Fruit fly (Drosophila melanogaster) whole organism, embryonic: ENCODE results near the gene CG44838.
A peak's percentile ranks its signal among the peaks of the same experiment; 100 is the strongest.

Source experiments
- Adf1 ChIP-seq: fragments of 200-800 bp; sonication (Bioruptor generic); IDR thresholded peaks from 2 replicates; pipeline ENCODE4 v1.3.6; 2022; ENCODE audit warnings: missing biosample characterization, missing genetic modification characterization
- CG10431 ChIP-seq: fragments of 200-800 bp; sonication (Bioruptor generic); optimal IDR thresholded peaks from 3 replicates; lab custom pipeline; 2018; ENCODE audit warnings: missing biosample characterization, mild to moderate bottlenecking, missing genetic modification characterization
- CG12942 ChIP-seq: fragments of 200-800 bp; sonication (Bioruptor generic); optimal IDR thresholded peaks from 3 replicates; lab custom pipeline; 2016; ENCODE audit warnings: missing biosample characterization, missing genetic modification characterization
- CG15601 ChIP-seq: fragments of 200-800 bp; sonication (Bioruptor generic); optimal IDR thresholded peaks from 3 replicates; lab custom pipeline; 2019; ENCODE audit warnings: missing biosample characterization, mild to moderate bottlenecking, missing genetic modification characterization, moderate library complexity
- CG16779 ChIP-seq: fragments of 200-800 bp; sonication (Bioruptor generic); IDR thresholded peaks from 2 replicates; pipeline ENCODE4 v1.3.6; 2022; ENCODE audit warnings: missing biosample characterization, missing genetic modification characterization
- CG18476 ChIP-seq: fragments of 200-800 bp; sonication (Bioruptor generic); optimal IDR thresholded peaks from 2 replicates; lab custom pipeline; 2016; ENCODE audit warnings: missing biosample characterization, mild to moderate bottlenecking, missing genetic modification characterization
- CG18619 ChIP-seq: fragments of 200-800 bp; sonication (Bioruptor generic); optimal IDR thresholded peaks from 3 replicates; lab custom pipeline; 2017; ENCODE audit warnings: missing biosample characterization, mild to moderate bottlenecking, missing genetic modification characterization
- CG3163 ChIP-seq: fragments of 200-800 bp; sonication (Bioruptor generic); optimal IDR thresholded peaks from 3 replicates; lab custom pipeline; 2016; ENCODE audit warnings: missing biosample characterization, missing genetic modification characterization
- CG32767 ChIP-seq: fragments of 200-800 bp; sonication (Bioruptor generic); IDR thresholded peaks from 2 replicates; pipeline ENCODE4 v1.3.6; 2022; ENCODE audit warnings: missing biosample characterization, missing genetic modification characterization
- CG33557 ChIP-seq: fragments of 200-800 bp; sonication (Bioruptor generic); optimal IDR thresholded peaks from 2 replicates; lab custom pipeline; 2019; ENCODE audit warnings: missing biosample characterization, mild to moderate bottlenecking, missing genetic modification characterization, moderate library complexity
- CG3995 ChIP-seq: fragments of 200-800 bp; sonication (Bioruptor generic); optimal IDR thresholded peaks from 3 replicates; lab custom pipeline; 2016; ENCODE audit warnings: missing biosample characterization, missing genetic modification characterization
- CG42726 ChIP-seq: fragments of 200-800 bp; sonication (Bioruptor generic); IDR thresholded peaks from 2 replicates; pipeline ENCODE4 v1.3.6; 2022; ENCODE audit warnings: missing biosample characterization, missing genetic modification characterization; ENCODE audit not compliant: partially characterized antibody
- CG4328 ChIP-seq: fragments of 200-800 bp; sonication (Bioruptor generic); optimal IDR thresholded peaks from 3 replicates; lab custom pipeline; 2017; ENCODE audit warnings: missing biosample characterization, missing genetic modification reagents, missing genetic modification characterization
- CG4360 ChIP-seq: fragments of 200-800 bp; sonication (Bioruptor generic); IDR thresholded peaks from 2 replicates; pipeline ENCODE4 v1.3.6; 2022; ENCODE audit warnings: missing biosample characterization, missing genetic modification characterization
- CG5245 ChIP-seq: fragments of 200-800 bp; sonication (Bioruptor generic); optimal IDR thresholded peaks from 3 replicates; lab custom pipeline; 2016; ENCODE audit warnings: missing biosample characterization, missing genetic modification characterization
- CG7271 ChIP-seq: fragments of 200-800 bp; sonication (Bioruptor generic); optimal IDR thresholded peaks from 2 replicates; lab custom pipeline; 2018; ENCODE audit warnings: missing biosample characterization, mild to moderate bottlenecking, missing genetic modification characterization, moderate library complexity
- CG8281 ChIP-seq: fragments of 200-800 bp; sonication (Bioruptor generic); optimal IDR thresholded peaks from 2 replicates; lab custom pipeline; 2018; ENCODE audit warnings: missing biosample characterization, mild to moderate bottlenecking, missing genetic modification characterization, moderate library complexity
- CG8478 ChIP-seq: fragments of >200 bp; optimal IDR thresholded peaks from 2 replicates; lab custom pipeline; 2018
- CrebB ChIP-seq: fragments of 200-800 bp; sonication (Bioruptor generic); optimal IDR thresholded peaks from 3 replicates; lab custom pipeline; 2018; ENCODE audit warnings: missing biosample characterization, mild to moderate bottlenecking, missing genetic modification characterization
- Dbx ChIP-seq: fragments of 200-800 bp; sonication (Bioruptor generic); IDR thresholded peaks from 3 replicates; pipeline ENCODE4 v1.3.6; 2022; ENCODE audit warnings: missing biosample characterization, missing genetic modification characterization
- Deaf1 ChIP-seq: fragments of 200-800 bp; optimal IDR thresholded peaks from 3 replicates; lab custom pipeline; 2019; ENCODE audit warnings: missing biosample characterization, mild to moderate bottlenecking, missing genetic modification characterization, moderate library complexity
- Elba2 ChIP-seq: fragments of 200-800 bp; sonication (Bioruptor generic); optimal IDR thresholded peaks from 3 replicates; lab custom pipeline; 2016; ENCODE audit warnings: missing biosample characterization, missing genetic modification characterization
- Hand ChIP-seq: fragments of 200-800 bp; sonication (Bioruptor generic); optimal IDR thresholded peaks from 2 replicates; lab custom pipeline; 2017; ENCODE audit warnings: mild to moderate bottlenecking, missing biosample characterization, missing genetic modification reagents, missing genetic modification characterization
- Kr ChIP-seq: fragments of 200-800 bp; sonication (Bioruptor generic); optimal IDR thresholded peaks from 2 replicates; lab custom pipeline; 2017; ENCODE audit warnings: missing biosample characterization, mild to moderate bottlenecking, missing genetic modification characterization
- Pdp1 ChIP-seq, 2 experiments: fragments of 200-800 bp; sonication (Bioruptor generic); optimal IDR thresholded peaks; 3 replicates each; lab custom pipeline; 2016; ENCODE audit warnings: missing biosample characterization in 2 of 2, missing genetic modification characterization in 2 of 2, mild to moderate bottlenecking in 1 of 2, moderate library complexity in 1 of 2
- abd-A ChIP-seq: fragments of 200-800 bp; sonication (Bioruptor generic); optimal IDR thresholded peaks from 3 replicates; lab custom pipeline; 2019; ENCODE audit warnings: missing biosample characterization, mild to moderate bottlenecking, missing genetic modification characterization, moderate library complexity
- bbx ChIP-seq: fragments of 200-800 bp; sonication (Bioruptor generic); IDR thresholded peaks from 2 replicates; pipeline ENCODE4 v1.3.6; 2022; ENCODE audit warnings: missing biosample characterization, missing genetic modification characterization; ENCODE audit not compliant: partially characterized antibody
- bcd ChIP-seq: fragments of 200-800 bp; sonication (Bioruptor generic); optimal IDR thresholded peaks from 2 replicates; lab custom pipeline; 2017; ENCODE audit warnings: missing biosample characterization, mild to moderate bottlenecking, missing genetic modification characterization
- bsh ChIP-seq, 2 experiments: fragments of 200-800 bp; sonication (Bioruptor generic); optimal IDR thresholded peaks; 2 replicates each; lab custom pipeline; 2017 to 2018; ENCODE audit warnings: mild to moderate bottlenecking in 2 of 2, missing biosample characterization in 2 of 2, missing genetic modification characterization in 2 of 2, moderate library complexity in 1 of 2
- cg ChIP-seq: fragments of 200-800 bp; sonication (Bioruptor generic); optimal IDR thresholded peaks from 3 replicates; lab custom pipeline; 2019; ENCODE audit warnings: missing biosample characterization, mild to moderate bottlenecking, missing genetic modification characterization, moderate library complexity
- chif ChIP-seq, 2 experiments: fragments of 200-800 bp; sonication (Bioruptor generic); optimal IDR thresholded peaks; 3 replicates each; lab custom pipeline; 2016; ENCODE audit warnings: missing biosample characterization in 2 of 2, missing genetic modification characterization in 2 of 2
- chinmo ChIP-seq: fragments of 200-800 bp; sonication (Bioruptor generic); IDR thresholded peaks from 4 replicates; pipeline ENCODE4 v1.3.6; 2022; ENCODE audit warnings: missing biosample characterization, missing genetic modification characterization; ENCODE audit not compliant: partially characterized antibody
- chn ChIP-seq: fragments of 200-800 bp; sonication (Bioruptor generic); optimal IDR thresholded peaks from 2 replicates; lab custom pipeline; 2016; ENCODE audit warnings: missing biosample characterization, missing genetic modification characterization
- crol ChIP-seq: fragments of 200-800 bp; sonication (Bioruptor generic); IDR thresholded peaks from 2 replicates; pipeline ENCODE4 v1.3.6; 2022; ENCODE audit warnings: missing biosample characterization, missing genetic modification characterization
- exex ChIP-seq: fragments of 200-800 bp; sonication (Bioruptor generic); optimal IDR thresholded peaks from 4 replicates; lab custom pipeline; 2018; ENCODE audit warnings: missing biosample characterization, mild to moderate bottlenecking, missing genetic modification characterization, moderate library complexity
- kni ChIP-seq: fragments of 200-800 bp; sonication (Bioruptor generic); optimal IDR thresholded peaks from 3 replicates; lab custom pipeline; 2017; ENCODE audit warnings: mild to moderate bottlenecking, missing biosample characterization, missing genetic modification reagents, missing genetic modification characterization
- lab ChIP-seq: fragments of 200-800 bp; sonication (Bioruptor generic); optimal IDR thresholded peaks from 3 replicates; lab custom pipeline; 2017; ENCODE audit warnings: missing biosample characterization, missing genetic modification characterization, mild to moderate bottlenecking, moderate library complexity, missing genetic modification reagents
- mam ChIP-seq: fragments of 200-800 bp; sonication (Bioruptor generic); optimal IDR thresholded peaks from 3 replicates; lab custom pipeline; 2016; ENCODE audit warnings: missing biosample characterization, missing genetic modification characterization
- nom ChIP-seq: fragments of 200-800 bp; sonication (Bioruptor generic); optimal IDR thresholded peaks from 2 replicates; lab custom pipeline; 2017; ENCODE audit warnings: missing biosample characterization, missing genetic modification characterization, mild to moderate bottlenecking, moderate library complexity, missing genetic modification reagents
- oc ChIP-seq: fragments of 200-800 bp; sonication (Bioruptor generic); optimal IDR thresholded peaks from 2 replicates; lab custom pipeline; 2018; ENCODE audit warnings: missing biosample characterization, mild to moderate bottlenecking, missing genetic modification characterization, moderate library complexity
- onecut ChIP-seq: fragments of 200-800 bp; sonication (Bioruptor generic); IDR thresholded peaks from 2 replicates; pipeline ENCODE4 v1.3.6; 2022; ENCODE audit warnings: missing biosample characterization, missing genetic modification characterization
- pros ChIP-seq: fragments of 200-800 bp; sonication (Bioruptor generic); optimal IDR thresholded peaks from 3 replicates; lab custom pipeline; 2019; ENCODE audit warnings: missing biosample characterization, mild to moderate bottlenecking, missing genetic modification characterization, moderate library complexity
- row ChIP-seq: fragments of 200-800 bp; sonication (Bioruptor generic); IDR thresholded peaks from 3 replicates; pipeline ENCODE4 v1.3.6; 2022; ENCODE audit warnings: missing biosample characterization, missing genetic modification characterization
- sd ChIP-seq: fragments of 200-800 bp; sonication (Bioruptor generic); optimal IDR thresholded peaks from 3 replicates; lab custom pipeline; 2018; ENCODE audit warnings: missing biosample characterization, mild to moderate bottlenecking, missing genetic modification characterization, moderate library complexity
- sens ChIP-seq: fragments of 200-800 bp; sonication (Bioruptor generic); peaks from one replicate; lab custom pipeline; 2016; ENCODE audit warnings: missing biosample characterization, missing genetic modification characterization
- sug ChIP-seq: fragments of 200-800 bp; optimal IDR thresholded peaks from 2 replicates; lab custom pipeline; 2019; ENCODE audit warnings: missing biosample characterization, mild to moderate bottlenecking, missing genetic modification characterization, moderate library complexity
- z ChIP-seq: fragments of 200-800 bp; sonication (Bioruptor generic); IDR thresholded peaks from 3 replicates; pipeline ENCODE4 v1.3.6; 2022; ENCODE audit warnings: missing biosample characterization, missing genetic modification characterization

Gene CG44838

DNA sequence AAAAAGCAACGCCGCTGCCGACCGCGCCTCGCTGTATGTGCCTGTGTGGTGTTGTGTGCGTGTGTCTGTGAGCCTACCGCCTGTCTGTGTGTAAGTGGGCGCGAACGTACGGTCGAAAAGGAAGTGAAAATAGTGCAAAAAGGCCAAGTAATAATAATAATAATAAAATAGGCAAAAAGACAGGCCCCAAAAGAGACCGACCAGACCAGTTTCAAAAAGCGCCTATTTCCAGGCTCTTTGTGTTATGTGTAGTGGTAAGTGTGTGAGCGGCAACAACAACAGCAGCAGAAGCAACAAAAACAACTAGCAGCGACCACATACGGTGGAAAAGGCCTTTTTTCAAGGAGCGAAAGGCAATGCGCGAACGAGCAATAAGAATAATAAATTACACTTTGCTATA, 1.9 kb downstream of the CG44838 start:
- TF ChIP-seq Elba2 (GFP tag; lab: Kevin White, UChicago) = peak; percentile 49
- peak in 1 of 2 experiments; percentile 20 for TF ChIP-seq bsh (GFP tag; optimal IDR thresholded peaks at IDR 0.05; lab: Kevin White, UChicago)
- TF ChIP-seq chif (GFP tag; optimal IDR thresholded peaks at IDR 0.05; lab: Kevin White, UChicago) = no peak
- TF ChIP-seq chinmo = 0 out of 4 replicates have a peak, but pooled peaks have one; percentile 49
- TF ChIP-seq CG15601 (tag; lab: Kevin White, UChicago) = no peak
- peak; percentile 69 for TF ChIP-seq CG4360 (GFP tag; lab: Robert Waterston, UW)
- peak; percentile 92 for TF ChIP-seq nom (GFP tag; lab: Kevin White, UChicago)
- TF ChIP-seq cg (GFP tag; lab: Kevin White, UChicago) = peak; percentile 86
- no peak for TF ChIP-seq CG18619 (GFP tag; lab: Kevin White, UChicago)
- TF ChIP-seq, all 482 proteins: peak for 6

DNA sequence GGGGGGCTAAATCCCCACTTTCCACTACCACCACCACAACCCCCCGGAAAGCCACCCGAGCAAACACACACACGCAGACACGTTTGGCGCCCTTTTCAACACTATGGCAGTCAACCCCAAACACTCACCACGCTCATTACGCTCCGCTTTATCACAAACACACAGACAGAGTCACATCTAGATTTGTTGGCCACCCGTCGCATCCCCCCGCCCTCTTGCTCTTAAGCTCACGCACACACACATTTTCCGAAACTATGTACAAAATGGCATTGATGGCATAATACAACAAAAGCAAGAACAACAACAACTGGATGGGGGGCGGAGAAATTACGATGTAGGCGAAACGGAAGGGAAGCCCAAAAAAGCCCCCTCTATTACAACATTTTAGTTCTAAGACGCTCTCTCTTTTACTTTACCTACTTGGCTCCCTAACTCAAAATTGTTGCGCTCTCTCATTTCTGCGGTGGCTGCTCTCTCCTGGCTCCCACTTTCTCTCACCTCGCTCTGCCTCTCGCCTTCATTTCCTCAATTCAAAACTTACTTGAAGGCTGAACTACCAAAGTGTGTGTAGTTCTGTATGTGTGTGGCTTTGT, 4.9 kb downstream of the CG44838 start:
- TF ChIP-seq CG4328 (GFP tag; lab: Kevin White, UChicago) (peak; percentile 38), Deaf1 (tag; lab: Kevin White, UChicago) (peak; percentile 5), Dbx (GFP tag; lab: Robert Waterston, UW) (0 out of 3 replicates have a peak, but pooled peaks have one; percentile 16), bbx (GFP tag; lab: Robert Waterston, UW) (peak; percentile 31; the same call in 1 of the 2 replicates), Adf1 (GFP tag; lab: Robert Waterston, UW) (peak; percentile 51; the same call in 1 of the 2 replicates), CG33557 (GFP tag; lab: Kevin White, UChicago) (peak; percentile 1), sd (peak; percentile 51), lab (peak; percentile 9), CG8281 (tag; lab: Kevin White, UChicago) (peak; percentile 60), CG5245 (no peak), Pdp1 (GFP tag; optimal IDR thresholded peaks at IDR 0.05; lab: Kevin White, UChicago) (peak in 1 of 2 experiments; percentile 88), cg (GFP tag; lab: Kevin White, UChicago) (peak; percentile 88), mam (GFP tag; lab: Kevin White, UChicago) (no peak), abd-A (tag; lab: Kevin White, UChicago) (peak; percentile 99), kni (GFP tag; lab: Kevin White, UChicago) (peak; percentile 71), CG12942 (GFP tag; lab: Kevin White, UChicago) (no peak), pros (GFP tag; lab: Kevin White, UChicago) (peak; percentile 48), onecut (GFP tag; lab: Robert Waterston, UW) (peak; percentile 15; the same call in 1 of the 2 replicates), exex (tag; lab: Kevin White, UChicago) (peak; percentile 16), CG18476 (no peak), Hand (no peak), CG16779 (GFP tag; lab: Robert Waterston, UW) (no peak), z (0 out of 3 replicates have a peak, but pooled peaks have one; percentile 16), CrebB (tag; lab: Kevin White, UChicago) (peak; percentile 22), CG7271 (tag; lab: Kevin White, UChicago) (no peak), sens (GFP tag; lab: Kevin White, UChicago) (peak; percentile 31), chn (GFP tag; lab: Kevin White, UChicago) (peak; percentile 28), Kr (GFP tag; lab: Kevin White, UChicago) (no peak), crol (GFP tag; lab: Robert Waterston, UW) (peak; percentile 91), CG10431 (no peak), oc (peak; percentile 6), CG4360 (GFP tag; lab: Robert Waterston, UW) (peak; percentile 75), CG3163 (peak; percentile 11), CG32767 (GFP tag; lab: Robert Waterston, UW) (0 out of 2 replicates have a peak, but pooled peaks have one; percentile 28), CG42726 (0 out of 2 replicates have a peak, but pooled peaks have one; percentile 36), bcd (GFP tag; lab: Kevin White, UChicago) (no peak), CG8478 (lab: Kevin White, UChicago) (peak; percentile 77), row (GFP tag; lab: Robert Waterston, UW) (peak; percentile 13; the same call in 1 of the 3 replicates), CG3995 (GFP tag; lab: Kevin White, UChicago) (no peak), sug (tag; lab: Kevin White, UChicago) (peak; percentile 76)
